Fruit fly (Drosophila melanogaster) whole organism, embryonic: Measurements from ENCODE around the gene meigo.

Experiments used
- Abd-B ChIP-seq: fragments of 200-800 bp; sonication (Bioruptor generic); optimal IDR thresholded peaks from 2 replicates; lab custom pipeline; 2018; ENCODE audit warnings: missing biosample characterization, mild to moderate bottlenecking, missing genetic modification characterization, moderate library complexity
- Atf-2 ChIP-seq: fragments of 200-800 bp; sonication (Bioruptor generic); optimal IDR thresholded peaks from 2 replicates; lab custom pipeline; 2016; ENCODE audit warnings: missing biosample characterization, missing genetic modification characterization
- BEAF-32 ChIP-seq: fragments of 200-800 bp; sonication (Bioruptor generic); optimal IDR thresholded peaks from 3 replicates; lab custom pipeline; 2017; ENCODE audit warnings: missing biosample characterization, missing genetic modification characterization, mild to moderate bottlenecking, moderate library complexity, missing genetic modification reagents
- Blimp-1 ChIP-seq: fragments of 200-800 bp; sonication (Bioruptor generic); optimal IDR thresholded peaks from 3 replicates; lab custom pipeline; 2018; ENCODE audit warnings: missing biosample characterization, missing genetic modification characterization, mild to moderate bottlenecking, moderate library complexity, missing genetic modification reagents
- BtbVII ChIP-seq: fragments of 200-800 bp; sonication (Bioruptor generic); optimal IDR thresholded peaks from 3 replicates; lab custom pipeline; 2017; ENCODE audit warnings: missing biosample characterization, mild to moderate bottlenecking, missing genetic modification characterization
- CG10209 ChIP-seq: fragments of 200-800 bp; sonication (Bioruptor generic); optimal IDR thresholded peaks from 3 replicates; lab custom pipeline; 2017; ENCODE audit warnings: missing biosample characterization, mild to moderate bottlenecking, missing genetic modification characterization, missing genetic modification reagents
- CG11093 ChIP-seq: fragments of 200-800 bp; sonication (Bioruptor generic); IDR thresholded peaks from 3 replicates; pipeline ENCODE4 v1.3.6; 2022; ENCODE audit warnings: missing biosample characterization, missing genetic modification characterization
- CG11504 ChIP-seq: fragments of 200-800 bp; sonication (Bioruptor generic); optimal IDR thresholded peaks from 3 replicates; lab custom pipeline; 2019; ENCODE audit warnings: missing biosample characterization, mild to moderate bottlenecking, missing genetic modification characterization, moderate library complexity
- CG11695 ChIP-seq: fragments of 200-800 bp; sonication (Bioruptor generic); IDR thresholded peaks from 3 replicates; pipeline ENCODE4 v1.3.6; 2022; ENCODE audit warnings: missing biosample characterization, missing genetic modification characterization
- CG13287 ChIP-seq: fragments of 200-800 bp; sonication (Bioruptor generic); IDR thresholded peaks from 2 replicates; pipeline ENCODE4 v1.3.6; 2022; ENCODE audit warnings: missing biosample characterization, missing genetic modification characterization; ENCODE audit not compliant: partially characterized antibody
- CG16863 ChIP-seq: fragments of 200-800 bp; sonication (Bioruptor generic); optimal IDR thresholded peaks from 3 replicates; lab custom pipeline; 2016; ENCODE audit warnings: missing biosample characterization, missing genetic modification characterization
- CG18476 ChIP-seq: fragments of 200-800 bp; sonication (Bioruptor generic); optimal IDR thresholded peaks from 2 replicates; lab custom pipeline; 2016; ENCODE audit warnings: missing biosample characterization, mild to moderate bottlenecking, missing genetic modification characterization
- CG2120 ChIP-seq: fragments of 200-800 bp; sonication (Bioruptor generic); optimal IDR thresholded peaks from 3 replicates; lab custom pipeline; 2016; ENCODE audit warnings: missing biosample characterization, missing genetic modification characterization
- CG34224 ChIP-seq: fragments of 200-800 bp; sonication (Bioruptor generic); IDR thresholded peaks from 3 replicates; pipeline ENCODE4 v1.3.6; 2022; ENCODE audit warnings: missing biosample characterization, missing genetic modification characterization; ENCODE audit not compliant: partially characterized antibody
- CG4404 ChIP-seq: fragments of 200-800 bp; sonication (Bioruptor generic); IDR thresholded peaks from 2 replicates; pipeline ENCODE4 v1.3.6; 2022; ENCODE audit warnings: missing biosample characterization, missing genetic modification characterization
- CG5245 ChIP-seq: fragments of 200-800 bp; sonication (Bioruptor generic); optimal IDR thresholded peaks from 3 replicates; lab custom pipeline; 2016; ENCODE audit warnings: missing biosample characterization, missing genetic modification characterization
- CG6765 ChIP-seq: fragments of 200-800 bp; sonication (Bioruptor generic); optimal IDR thresholded peaks from 3 replicates; lab custom pipeline; 2017; ENCODE audit warnings: missing biosample characterization, mild to moderate bottlenecking, missing genetic modification characterization
- Camta ChIP-seq: fragments of 200-800 bp; sonication (Bioruptor generic); optimal IDR thresholded peaks from 2 replicates; lab custom pipeline; 2016; ENCODE audit warnings: missing biosample characterization, missing genetic modification characterization
- Eip74EF ChIP-seq, 2 experiments: fragments of 200-800 bp in 1 of 2; fragments of >200 bp in 1 of 2; sonication (Bioruptor generic) in 1 of 2; optimal IDR thresholded peaks; 2 replicates each; lab custom pipeline; 2017 to 2019; ENCODE audit warnings: missing biosample characterization in 2 of 2, missing genetic modification characterization in 2 of 2, mild to moderate bottlenecking in 1 of 2, moderate library complexity in 1 of 2
- Ets97D ChIP-seq: fragments of 200-800 bp; sonication (Bioruptor generic); optimal IDR thresholded peaks from 3 replicates; lab custom pipeline; 2016; ENCODE audit warnings: missing biosample characterization, missing genetic modification characterization
- Fer2 ChIP-seq: fragments of 200-800 bp; sonication (Bioruptor generic); optimal IDR thresholded peaks from 2 replicates; lab custom pipeline; 2018; ENCODE audit warnings: missing biosample characterization, mild to moderate bottlenecking, missing genetic modification characterization, moderate library complexity
- Fer3 ChIP-seq: fragments of 200-800 bp; sonication (Bioruptor generic); optimal IDR thresholded peaks from 2 replicates; lab custom pipeline; 2018; ENCODE audit warnings: missing biosample characterization, mild to moderate bottlenecking, missing genetic modification characterization, moderate library complexity
- Hmr ChIP-seq: fragments of 200-800 bp; sonication (Bioruptor generic); optimal IDR thresholded peaks from 3 replicates; lab custom pipeline; 2017; ENCODE audit warnings: mild to moderate bottlenecking, missing biosample characterization, missing genetic modification reagents, missing genetic modification characterization
- Hmx ChIP-seq: fragments of 200-800 bp; sonication (Bioruptor generic); optimal IDR thresholded peaks from 2 replicates; lab custom pipeline; 2016; ENCODE audit warnings: missing biosample characterization, missing genetic modification characterization
- Hr51 ChIP-seq, 2 experiments: fragments of 200-800 bp; sonication (Bioruptor generic); optimal IDR thresholded peaks; 2 replicates in 1 of 2; 3 replicates in 1 of 2; lab custom pipeline; 2016 to 2018; ENCODE audit warnings: missing biosample characterization in 2 of 2, missing genetic modification characterization in 2 of 2, mild to moderate bottlenecking in 1 of 2, moderate library complexity in 1 of 2
- Mad ChIP-seq: fragments of 200-800 bp; sonication (Bioruptor generic); optimal IDR thresholded peaks from 2 replicates; lab custom pipeline; 2016; ENCODE audit warnings: missing biosample characterization, missing genetic modification characterization
- Ssrp ChIP-seq: fragments of 200-800 bp; sonication (Bioruptor generic); optimal IDR thresholded peaks from 2 replicates; lab custom pipeline; 2018; ENCODE audit warnings: missing biosample characterization, mild to moderate bottlenecking, missing genetic modification characterization, moderate library complexity
- Tbp ChIP-seq: fragments of >200 bp; optimal IDR thresholded peaks from 2 replicates; lab custom pipeline; 2018; ENCODE audit warnings: missing biosample characterization, missing genetic modification characterization
- Usf ChIP-seq: fragments of 200-800 bp; sonication (Bioruptor generic); optimal IDR thresholded peaks from 2 replicates; lab custom pipeline; 2017; ENCODE audit warnings: missing genotype, missing biosample characterization, missing genetic modification characterization
- Xrp1 ChIP-seq: fragments of 200-800 bp; sonication (Bioruptor generic); IDR thresholded peaks from 2 replicates; pipeline ENCODE4 v1.3.6; 2022; ENCODE audit warnings: missing biosample characterization, missing genetic modification characterization
- aop ChIP-seq: fragments of 200-800 bp; sonication (Bioruptor generic); IDR thresholded peaks from 2 replicates; pipeline ENCODE4 v1.3.6; 2022; ENCODE audit warnings: missing biosample characterization, missing genetic modification characterization
- bbx ChIP-seq: fragments of 200-800 bp; sonication (Bioruptor generic); IDR thresholded peaks from 2 replicates; pipeline ENCODE4 v1.3.6; 2022; ENCODE audit warnings: missing biosample characterization, missing genetic modification characterization; ENCODE audit not compliant: partially characterized antibody
- cad ChIP-seq: fragments of >200 bp; optimal IDR thresholded peaks from 2 replicates; lab custom pipeline; 2017; ENCODE audit warnings: missing biosample characterization, missing genetic modification characterization
- cas ChIP-seq: fragments of 200-800 bp; sonication (Bioruptor generic); IDR thresholded peaks from 2 replicates; pipeline ENCODE4 v1.3.6; 2022; ENCODE audit warnings: missing biosample characterization, missing genetic modification characterization
- corto ChIP-seq: fragments of 200-800 bp; sonication (Bioruptor generic); optimal IDR thresholded peaks from 2 replicates; lab custom pipeline; 2016; ENCODE audit warnings: missing biosample characterization, mild to moderate bottlenecking, missing genetic modification characterization, moderate library complexity
- dmrt11E ChIP-seq: fragments of 200-800 bp; sonication (Bioruptor generic); optimal IDR thresholded peaks from 3 replicates; lab custom pipeline; 2018; ENCODE audit warnings: missing biosample characterization, mild to moderate bottlenecking, missing genetic modification characterization, moderate library complexity
- gcm2 ChIP-seq: fragments of 200-800 bp; sonication (Bioruptor generic); optimal IDR thresholded peaks from 2 replicates; lab custom pipeline; 2016; ENCODE audit warnings: missing biosample characterization, missing genetic modification characterization
- insv ChIP-seq, 2 experiments: fragments of 200-800 bp; sonication (Bioruptor generic); optimal IDR thresholded peaks; 3 replicates each; lab custom pipeline; 2016 to 2018; ENCODE audit warnings: missing biosample characterization in 2 of 2, missing genetic modification characterization in 2 of 2
- kah ChIP-seq: fragments of 200-800 bp; sonication (Bioruptor generic); optimal IDR thresholded peaks from 2 replicates; lab custom pipeline; 2018; ENCODE audit warnings: missing biosample characterization, mild to moderate bottlenecking, missing genetic modification characterization
- klu ChIP-seq: fragments of 200-800 bp; sonication (Bioruptor generic); IDR thresholded peaks from 2 replicates; pipeline ENCODE4 v1.3.6; 2022; ENCODE audit warnings: missing biosample characterization, missing genetic modification characterization
- maf-S ChIP-seq: fragments of 200-800 bp; sonication (Bioruptor generic); optimal IDR thresholded peaks from 2 replicates; lab custom pipeline; 2016; ENCODE audit warnings: missing biosample characterization, missing genetic modification characterization
- pan ChIP-seq, 4 experiments: fragments of >200 bp in 3 of 4; fragments of 200-800 bp in 1 of 4; sonication (Bioruptor generic) in 1 of 4; optimal IDR thresholded peaks in 3 of 4; IDR thresholded peaks in 1 of 4; 2 replicates each; pipeline versions ENCODE4 v1.3.6 to Lab custom; 2017 to 2022; ENCODE audit warnings: missing biosample characterization in 2 of 4, missing genetic modification characterization in 2 of 4, mixed read lengths in 1 of 4
- pho ChIP-seq: fragments of 200-800 bp; sonication (Bioruptor generic); optimal IDR thresholded peaks from 2 replicates; lab custom pipeline; 2016; ENCODE audit warnings: missing biosample characterization, missing genetic modification characterization
- pum ChIP-seq: fragments of 200-800 bp; sonication (Bioruptor generic); optimal IDR thresholded peaks from 2 replicates; lab custom pipeline; 2016; ENCODE audit warnings: missing biosample characterization, missing genetic modification characterization
- repo ChIP-seq: fragments of 200-800 bp; sonication (Bioruptor generic); optimal IDR thresholded peaks from 2 replicates; lab custom pipeline; 2016; ENCODE audit warnings: missing biosample characterization, missing genetic modification characterization
- slou ChIP-seq: fragments of 200-800 bp; sonication (Bioruptor generic); optimal IDR thresholded peaks from 3 replicates; lab custom pipeline; 2016; ENCODE audit warnings: missing biosample characterization, missing genetic modification characterization
- sr ChIP-seq: fragments of 200-800 bp; sonication (Bioruptor generic); IDR thresholded peaks from 3 replicates; pipeline ENCODE4 v1.3.6; 2022; ENCODE audit warnings: missing biosample characterization, missing genetic modification characterization
- trem ChIP-seq: fragments of 200-800 bp; optimal IDR thresholded peaks from 3 replicates; lab custom pipeline; 2019; ENCODE audit warnings: missing biosample characterization, mild to moderate bottlenecking, missing genetic modification characterization, moderate library complexity

Gene meigo

DNA sequence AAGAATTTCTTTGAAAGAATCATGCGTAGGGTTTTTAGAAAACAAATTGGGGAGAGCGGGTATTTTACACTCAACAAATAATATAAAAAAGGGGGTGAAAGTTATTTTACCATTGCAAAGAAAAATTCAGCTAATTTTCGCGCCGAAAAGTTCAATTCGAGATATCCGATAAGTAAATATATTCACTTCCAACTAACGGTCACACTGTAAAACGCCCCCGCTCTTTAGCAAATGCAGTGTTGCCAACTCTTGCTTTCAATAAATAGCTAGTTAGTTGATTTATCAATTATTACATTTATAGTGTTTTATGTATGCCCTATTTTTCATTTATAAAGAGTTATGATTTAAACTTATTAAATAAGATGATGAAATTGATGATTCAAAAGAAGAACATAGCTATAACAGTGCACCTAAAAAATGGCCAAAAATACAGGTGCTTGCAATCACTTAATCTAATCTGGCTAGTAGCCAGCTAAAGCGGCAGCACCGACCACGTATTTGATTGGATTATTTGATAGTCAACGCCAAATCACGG, at the start of gene meigo (continued):
- TF ChIP-seq Camta (GFP tag; lab: Kevin White, UChicago) (peak; percentile 49), repo (peak; percentile 46), Fer2 (tag; lab: Kevin White, UChicago) (peak; percentile 62), trem (tag; lab: Kevin White, UChicago) (peak; percentile 82), CG11504 (no peak), pum (peak; percentile 34), Abd-B (peak; percentile 90), CG11695 (GFP tag; lab: Robert Waterston, UW) (no peak), CG34224 (no peak), Atf-2 (peak; percentile 16), aop (GFP tag; lab: Robert Waterston, UW) (no peak), BtbVII (GFP tag; lab: Kevin White, UChicago) (peak; percentile 34), Mad (GFP tag; lab: Kevin White, UChicago) (peak; percentile 69), Hmx (GFP tag; lab: Kevin White, UChicago) (no peak), kah (peak; percentile 16), maf-S (GFP tag; lab: Kevin White, UChicago) (peak; percentile 43), Ssrp (tag; lab: Kevin White, UChicago) (peak; percentile 55), CG11093 (GFP tag; lab: Robert Waterston, UW) (peak; percentile 28; the same call in 1 of the 3 replicates), corto (GFP tag; lab: Kevin White, UChicago) (no peak), slou (GFP tag; lab: Kevin White, UChicago) (no peak), cas (GFP tag; lab: Robert Waterston, UW) (0 out of 2 replicates have a peak, but pooled peaks have one; percentile 44), CG6765 (no peak), CG18476 (GFP tag; lab: Kevin White, UChicago) (peak; percentile 49), Usf (GFP tag; lab: Kevin White, UChicago) (peak; percentile 36), Tbp (GFP tag; lab: Kevin White, UChicago) (peak; percentile 52), Hr51 (GFP tag; optimal IDR thresholded peaks at IDR 0.05; lab: Kevin White, UChicago) (peak in 1 of 2 experiments; percentile 52), Xrp1 (GFP tag; lab: Robert Waterston, UW) (peak; percentile 78), pan (optimal IDR thresholded peaks at IDR 0.05; lab: Kevin White, UChicago) (no peak), pan (GFP tag; optimal IDR thresholded peaks at IDR 0.05 in 1 of 2, IDR thresholded peaks at IDR 0.05 in 1 of 2) (peak in 1 of 2 experiments; percentile 60), CG4404 (peak; percentile 41; the same call in 1 of the 2 replicates), Hmr (GFP tag; lab: Kevin White, UChicago) (no peak), CG13287 (GFP tag; lab: Robert Waterston, UW) (0 out of 2 replicates have a peak, but pooled peaks have one; percentile 36), CG5245 (peak; percentile 29), Blimp-1 (GFP tag; lab: Kevin White, UChicago) (peak; percentile 64), gcm2 (GFP tag; lab: Kevin White, UChicago) (no peak), Fer3 (tag; lab: Kevin White, UChicago) (peak; percentile 65), BEAF-32 (GFP tag; lab: Kevin White, UChicago) (peak; percentile 59), dmrt11E (tag; lab: Kevin White, UChicago) (peak; percentile 51), klu (GFP tag; lab: Robert Waterston, UW) (peak; percentile 99), cad (GFP tag; lab: Kevin White, UChicago) (no peak), insv (GFP tag; optimal IDR thresholded peaks at IDR 0.05; lab: Kevin White, UChicago) (peak in 1 of 2 experiments; percentile 54), CG10209 (GFP tag; lab: Kevin White, UChicago) (peak; percentile 46), Ets97D (GFP tag; lab: Kevin White, UChicago) (peak; percentile 53), CG16863 (GFP tag; lab: Kevin White, UChicago) (peak; percentile 54), Eip74EF (GFP tag; optimal IDR thresholded peaks at IDR 0.05; lab: Kevin White, UChicago) (no peak), pho (GFP tag; lab: Kevin White, UChicago) (peak; percentile 76), CG2120 (GFP tag; lab: Kevin White, UChicago) (peak; percentile 87), bbx (GFP tag; lab: Robert Waterston, UW) (no peak; the same call in 1 of the 2 replicates), sr (GFP tag; lab: Robert Waterston, UW) (peak; percentile 97)
